Fruit fly (Drosophila melanogaster) whole organism, embryonic: ENCODE data around the gene CG7497.

Experiments used
- CG10543 ChIP-seq: fragments of 200-800 bp; sonication (Bioruptor generic); optimal IDR thresholded peaks from 3 replicates; lab custom pipeline; 2017; ENCODE audit warnings: missing biosample characterization, mild to moderate bottlenecking, missing genetic modification characterization, moderate library complexity
- CG12769 ChIP-seq: fragments of 200-800 bp; sonication (Bioruptor generic); optimal IDR thresholded peaks from 2 replicates; lab custom pipeline; 2019; ENCODE audit warnings: missing biosample characterization, mild to moderate bottlenecking, missing genetic modification characterization, moderate library complexity
- CG16813 ChIP-seq: fragments of 200-800 bp; sonication (Bioruptor generic); IDR thresholded peaks from 3 replicates; pipeline ENCODE4 v1.3.6; 2022; ENCODE audit warnings: missing biosample characterization, missing genetic modification characterization; ENCODE audit not compliant: partially characterized antibody
- CG18011 ChIP-seq: fragments of 200-800 bp; sonication (Bioruptor generic); optimal IDR thresholded peaks from 2 replicates; lab custom pipeline; 2017; ENCODE audit warnings: missing biosample characterization, missing genetic modification characterization, mild to moderate bottlenecking, moderate library complexity, missing genotype
- CG18599 ChIP-seq: fragments of 200-800 bp; sonication (Bioruptor generic); optimal IDR thresholded peaks from 3 replicates; lab custom pipeline; 2017; ENCODE audit warnings: missing biosample characterization, missing genetic modification characterization, mild to moderate bottlenecking, moderate library complexity, missing genetic modification reagents
- CG2116 ChIP-seq: fragments of 200-800 bp; sonication (Bioruptor generic); optimal IDR thresholded peaks from 3 replicates; lab custom pipeline; 2018; ENCODE audit warnings: missing biosample characterization, mild to moderate bottlenecking, missing genetic modification characterization
- CG2889 ChIP-seq: fragments of 200-800 bp; sonication (Bioruptor generic); IDR thresholded peaks from 3 replicates; pipeline ENCODE4 v1.3.6; 2022; ENCODE audit warnings: missing biosample characterization, missing genetic modification characterization
- CG34376 ChIP-seq: fragments of 200-800 bp; sonication (Bioruptor generic); optimal IDR thresholded peaks from 2 replicates; lab custom pipeline; 2018; ENCODE audit warnings: missing biosample characterization, mild to moderate bottlenecking, missing genetic modification characterization
- CG7357 ChIP-seq: fragments of 200-800 bp; sonication (Bioruptor generic); IDR thresholded peaks from 3 replicates; pipeline ENCODE4 v1.3.6; 2022; ENCODE audit warnings: missing biosample characterization, missing genetic modification characterization
- Dp ChIP-seq: fragments of 200-800 bp; sonication (Bioruptor generic); optimal IDR thresholded peaks from 2 replicates; lab custom pipeline; 2018; ENCODE audit warnings: missing biosample characterization, mild to moderate bottlenecking, missing genetic modification characterization, moderate library complexity
- Fer1 ChIP-seq: fragments of 200-800 bp; sonication (Bioruptor generic); optimal IDR thresholded peaks from 2 replicates; lab custom pipeline; 2017; ENCODE audit warnings: missing biosample characterization, mild to moderate bottlenecking, missing genetic modification characterization
- GATAe ChIP-seq: fragments of 200-800 bp; sonication (Bioruptor generic); conservative IDR thresholded peaks from 2 replicates; pipeline ENCODE4 v1.3.6; 2022; ENCODE audit warnings: missing biosample characterization, missing genetic modification characterization
- Hey ChIP-seq: fragments of 200-800 bp; sonication (Bioruptor generic); optimal IDR thresholded peaks from 3 replicates; lab custom pipeline; 2018; ENCODE audit warnings: missing biosample characterization, mild to moderate bottlenecking, missing genetic modification characterization
- HmgZ ChIP-seq: fragments of 200-800 bp; sonication (Bioruptor generic); optimal IDR thresholded peaks from 2 replicates; lab custom pipeline; 2018; ENCODE audit warnings: missing biosample characterization, mild to moderate bottlenecking, missing genetic modification characterization
- Med ChIP-seq: fragments of 200-800 bp; sonication (Bioruptor generic); peaks from one replicate; lab custom pipeline; 2016; ENCODE audit warnings: missing biosample characterization, missing genetic modification characterization, mild to moderate bottlenecking, inconsistent platforms, moderate library complexity
- NFAT ChIP-seq: fragments of 200-800 bp; sonication (Bioruptor generic); IDR thresholded peaks from 2 replicates; pipeline ENCODE4 v1.3.6; 2022; ENCODE audit warnings: missing biosample characterization, missing genetic modification characterization
- Trl ChIP-seq, 3 experiments: fragments of >200 bp in 2 of 3; fragments of 200-800 bp in 1 of 3; sonication (Bioruptor generic) in 1 of 3; optimal IDR thresholded peaks; 2 replicates in 1 of 3; 3 replicates in 2 of 3; lab custom pipeline; 2016 to 2017; ENCODE audit warnings: missing biosample characterization in 1 of 3, missing genetic modification characterization in 1 of 3
- aop ChIP-seq: fragments of 200-800 bp; sonication (Bioruptor generic); IDR thresholded peaks from 2 replicates; pipeline ENCODE4 v1.3.6; 2022; ENCODE audit warnings: missing biosample characterization, missing genetic modification characterization
- caup ChIP-seq: fragments of 200-800 bp; sonication (Bioruptor generic); optimal IDR thresholded peaks from 3 replicates; lab custom pipeline; 2017; ENCODE audit warnings: missing biosample characterization, mild to moderate bottlenecking, missing genetic modification characterization, moderate library complexity; ENCODE audit not compliant: severe bottlenecking
- chinmo ChIP-seq: fragments of 200-800 bp; sonication (Bioruptor generic); IDR thresholded peaks from 4 replicates; pipeline ENCODE4 v1.3.6; 2022; ENCODE audit warnings: missing biosample characterization, missing genetic modification characterization; ENCODE audit not compliant: partially characterized antibody
- ci ChIP-seq: fragments of 200-800 bp; sonication (Bioruptor generic); IDR thresholded peaks from 3 replicates; pipeline ENCODE4 v1.3.6; 2022; ENCODE audit warnings: missing biosample characterization, missing genetic modification characterization
- cwo ChIP-seq: fragments of 200-800 bp; sonication (Bioruptor generic); optimal IDR thresholded peaks from 3 replicates; lab custom pipeline; 2017; ENCODE audit warnings: missing biosample characterization, missing genetic modification characterization, mild to moderate bottlenecking, moderate library complexity, missing genetic modification reagents
- ewg ChIP-seq: fragments of 200-800 bp; sonication (Bioruptor generic); optimal IDR thresholded peaks from 3 replicates; lab custom pipeline; 2017; ENCODE audit warnings: mild to moderate bottlenecking, missing biosample characterization, missing genetic modification reagents, missing genetic modification characterization
- exex ChIP-seq: fragments of 200-800 bp; sonication (Bioruptor generic); optimal IDR thresholded peaks from 4 replicates; lab custom pipeline; 2018; ENCODE audit warnings: missing biosample characterization, mild to moderate bottlenecking, missing genetic modification characterization, moderate library complexity
- gem ChIP-seq: fragments of 200-800 bp; sonication (Bioruptor generic); optimal IDR thresholded peaks from 2 replicates; lab custom pipeline; 2019; ENCODE audit warnings: missing biosample characterization, mild to moderate bottlenecking, missing genetic modification characterization, moderate library complexity
- grn ChIP-seq: fragments of 200-800 bp; sonication (Bioruptor generic); optimal IDR thresholded peaks from 3 replicates; lab custom pipeline; 2017; ENCODE audit warnings: missing biosample characterization, missing genetic modification characterization
- ham ChIP-seq: fragments of 200-800 bp; sonication (Bioruptor generic); IDR thresholded peaks from 2 replicates; pipeline ENCODE4 v1.3.6; 2022; ENCODE audit warnings: missing biosample characterization, missing genetic modification characterization
- hbn ChIP-seq: fragments of 200-800 bp; sonication (Bioruptor generic); IDR thresholded peaks from 2 replicates; pipeline ENCODE4 v1.3.6; 2022; ENCODE audit warnings: missing biosample characterization, missing genetic modification characterization; ENCODE audit not compliant: partially characterized antibody
- klu ChIP-seq: fragments of 200-800 bp; sonication (Bioruptor generic); IDR thresholded peaks from 2 replicates; pipeline ENCODE4 v1.3.6; 2022; ENCODE audit warnings: missing biosample characterization, missing genetic modification characterization
- mirr ChIP-seq: fragments of 200-800 bp; sonication (Bioruptor generic); optimal IDR thresholded peaks from 3 replicates; lab custom pipeline; 2018; ENCODE audit warnings: missing biosample characterization, mild to moderate bottlenecking, missing genetic modification characterization
- psq ChIP-seq: fragments of 200-800 bp; sonication (Bioruptor generic); optimal IDR thresholded peaks from 2 replicates; lab custom pipeline; 2017; ENCODE audit warnings: missing biosample characterization, missing genetic modification characterization
- rib ChIP-seq: fragments of 200-800 bp; sonication (Bioruptor generic); IDR thresholded peaks from 2 replicates; pipeline ENCODE4 v1.3.6; 2022; ENCODE audit warnings: missing biosample characterization, missing genetic modification characterization
- scrt ChIP-seq: fragments of 200-800 bp; sonication (Bioruptor generic); optimal IDR thresholded peaks from 2 replicates; lab custom pipeline; 2018; ENCODE audit warnings: missing biosample characterization, mild to moderate bottlenecking, missing genetic modification characterization, moderate library complexity
- sd ChIP-seq: fragments of 200-800 bp; sonication (Bioruptor generic); optimal IDR thresholded peaks from 3 replicates; lab custom pipeline; 2018; ENCODE audit warnings: missing biosample characterization, mild to moderate bottlenecking, missing genetic modification characterization, moderate library complexity
- sens ChIP-seq: fragments of 200-800 bp; sonication (Bioruptor generic); peaks from one replicate; lab custom pipeline; 2016; ENCODE audit warnings: missing biosample characterization, missing genetic modification characterization
- ssp ChIP-seq: fragments of 200-800 bp; sonication (Bioruptor generic); IDR thresholded peaks from 2 replicates; pipeline ENCODE4 v1.3.6; 2022; ENCODE audit warnings: missing biosample characterization, missing genetic modification characterization
- sug ChIP-seq: fragments of 200-800 bp; optimal IDR thresholded peaks from 2 replicates; lab custom pipeline; 2019; ENCODE audit warnings: missing biosample characterization, mild to moderate bottlenecking, missing genetic modification characterization, moderate library complexity
- trem ChIP-seq: fragments of 200-800 bp; optimal IDR thresholded peaks from 3 replicates; lab custom pipeline; 2019; ENCODE audit warnings: missing biosample characterization, mild to moderate bottlenecking, missing genetic modification characterization, moderate library complexity
- vvl ChIP-seq: fragments of 200-800 bp; sonication (Bioruptor generic); IDR thresholded peaks from 2 replicates; pipeline ENCODE4 v1.3.6; 2022; ENCODE audit warnings: missing biosample characterization, missing genetic modification characterization

CG7497 gene

DNA sequence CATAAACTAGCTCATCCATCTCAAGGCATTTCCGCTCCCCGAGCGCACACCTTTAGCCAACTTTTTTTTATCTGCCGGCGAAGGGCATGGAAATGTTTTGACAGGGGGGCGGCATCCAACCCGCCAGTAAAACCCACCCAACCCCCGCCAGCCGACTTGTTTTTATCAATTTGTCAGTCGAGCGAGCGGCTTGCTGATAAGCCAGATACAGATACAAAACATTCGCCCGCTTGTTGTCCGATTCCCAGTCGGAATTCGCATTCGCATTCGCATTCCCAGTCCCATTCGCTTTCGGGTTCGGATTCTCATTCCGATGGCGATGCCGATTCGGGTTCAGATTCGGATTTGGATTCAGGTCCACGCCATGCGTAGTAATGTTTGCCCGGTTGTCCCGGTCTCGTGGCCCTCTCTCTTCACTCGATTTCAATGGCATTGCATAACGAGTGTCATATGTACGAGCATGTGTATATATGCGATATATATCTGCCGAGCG, 31.9 kb downstream of the CG7497 start (continued):
- TF ChIP-seq scrt (peak; percentile 24), mirr (peak; percentile 83), CG18599 (GFP tag; lab: Kevin White, UChicago) (peak; percentile 58), ewg (GFP tag; lab: Kevin White, UChicago) (peak; percentile 2), CG16813 (GFP tag; lab: Robert Waterston, UW) (0 out of 3 replicates have a peak, but pooled peaks have one; percentile 34), NFAT (GFP tag; lab: Robert Waterston, UW) (peak; percentile 24; the same call in 1 of the 2 replicates), Dp (GFP tag; lab: Kevin White, UChicago) (peak; percentile 48), CG2889 (GFP tag; lab: Robert Waterston, UW) (no peak), klu (GFP tag; lab: Robert Waterston, UW) (no peak), sug (tag; lab: Kevin White, UChicago) (peak; percentile 96), ham (GFP tag; lab: Robert Waterston, UW) (no peak), HmgZ (peak; percentile 24), caup (GFP tag; lab: Kevin White, UChicago) (peak; percentile 48), chinmo (GFP tag; lab: Robert Waterston, UW) (0 out of 4 replicates have a peak, but pooled peaks have one; percentile 32), CG18011 (peak; percentile 91), Med (peak; percentile 85), aop (GFP tag; lab: Robert Waterston, UW) (no peak), sd (tag; lab: Kevin White, UChicago) (peak; percentile 74), trem (no peak), exex (tag; lab: Kevin White, UChicago) (peak; percentile 64), CG10543 (GFP tag; lab: Kevin White, UChicago) (peak; percentile 82), GATAe (GFP tag; lab: Robert Waterston, UW) (peak; percentile 76), Hey (peak; percentile 55), Fer1 (GFP tag; lab: Kevin White, UChicago) (peak; percentile 32), CG12769 (peak; percentile 87), CG34376 (GFP tag; lab: Kevin White, UChicago) (peak; percentile 82)

DNA sequence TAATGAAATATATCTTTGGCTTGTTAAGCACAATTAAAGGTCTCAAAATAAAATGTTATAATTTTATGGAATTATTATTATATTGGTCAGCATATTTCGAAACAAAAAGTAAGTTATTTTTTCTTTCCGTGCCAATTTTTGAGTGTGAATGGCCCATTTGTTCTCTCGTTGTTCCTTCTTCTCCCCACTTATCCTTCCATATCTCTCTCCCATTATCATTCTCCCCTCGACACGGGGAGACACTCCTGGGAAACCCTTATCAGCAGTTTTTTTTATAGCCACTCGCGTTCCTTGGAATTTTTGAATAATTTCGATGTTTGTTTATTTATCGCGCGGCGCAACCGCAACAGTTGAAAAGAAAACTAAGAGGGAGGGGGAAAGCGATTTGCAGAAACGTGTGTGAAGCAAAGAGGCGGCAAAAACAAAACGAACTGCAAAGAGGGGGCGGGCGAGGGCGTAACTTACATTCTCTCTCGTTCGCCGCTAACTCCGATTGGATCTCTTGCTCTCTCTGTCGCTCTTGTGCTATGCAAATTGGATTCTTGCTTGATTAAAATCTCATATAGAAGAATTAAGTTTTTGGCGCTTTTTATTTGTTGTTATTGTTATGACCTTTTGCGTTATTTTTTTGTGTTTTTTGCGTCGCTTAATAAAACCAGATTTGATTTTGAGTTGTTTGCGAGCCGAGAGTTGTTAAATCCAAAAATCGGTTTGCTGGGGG, 34.6 kb downstream of the CG7497 start:
- peak; percentile 1 for TF ChIP-seq psq
- 0 out of 3 replicates have a peak, but pooled peaks have one; percentile 30 for TF ChIP-seq CG7357 (GFP tag; lab: Robert Waterston, UW)
- no peak for TF ChIP-seq CG2116 (GFP tag; lab: Kevin White, UChicago)
- 0 out of 3 replicates have a peak, but pooled peaks have one; percentile 43 for TF ChIP-seq ci (GFP tag; lab: Robert Waterston, UW)
- peak; percentile 37; the same call in 1 of the 2 replicates for TF ChIP-seq rib (GFP tag; lab: Robert Waterston, UW)
- TF ChIP-seq grn = peak; percentile 30
- TF ChIP-seq gem (tag; lab: Kevin White, UChicago) = peak; percentile 10
- peak; percentile 19 to 54 for TF ChIP-seq Trl (optimal IDR thresholded peaks at IDR 0.05; lab: Kevin White, UChicago)
- TF ChIP-seq Trl (GFP tag; optimal IDR thresholded peaks at IDR 0.05; lab: Kevin White, UChicago) = no peak
- TF ChIP-seq hbn (GFP tag; lab: Robert Waterston, UW) = no peak
- TF ChIP-seq Med = peak; percentile 48
- TF ChIP-seq sens (GFP tag; lab: Kevin White, UChicago) = peak; percentile 49
- TF ChIP-seq chinmo (GFP tag; lab: Robert Waterston, UW) = peak; percentile 56; the same call in 1 of the 4 replicates
- TF ChIP-seq cwo (GFP tag; lab: Kevin White, UChicago) = peak; percentile 43
- TF ChIP-seq vvl (GFP tag; lab: Robert Waterston, UW) = peak; percentile 22; the same call in 1 of the 2 replicates
- TF ChIP-seq sd (tag; lab: Kevin White, UChicago) = peak; percentile 66
- no peak for TF ChIP-seq ssp (GFP tag; lab: Robert Waterston, UW)
